Fruit fly (Drosophila melanogaster): ENCODE data around the gene CG10591.

CG10591 gene

dm6 chr3L:5611732-5612250 is 12.3 kb upstream of the CG10591 start (continued):
- TF ChIP-seq onecut (GFP tag; IDR thresholded peaks at IDR 0.05) (peak; percentile 72), lov (optimal IDR thresholded peaks at IDR 0.05) (no peak), lov (GFP tag; IDR thresholded peaks at IDR 0.05) (0 out of 3 replicates have a peak, but pooled peaks have one; percentile 76), Tbp (GFP tag; optimal IDR thresholded peaks at IDR 0.05) (no peak), CG10979 (tag; optimal IDR thresholded peaks at IDR 0.05) (peak; percentile 94), Oli (tag; optimal IDR thresholded peaks at IDR 0.05) (peak; percentile 89), toy (GFP tag; IDR thresholded peaks at IDR 0.05) (no peak), CG13123 (GFP tag; optimal IDR thresholded peaks at IDR 0.05) (peak; percentile 31), D (optimal IDR thresholded peaks at IDR 0.05) (no peak), D (GFP tag; optimal IDR thresholded peaks at IDR 0.05) (peak; percentile 81), CG14860 (GFP tag; IDR thresholded peaks at IDR 0.05; ENCODE audit: partially characterized antibody) (no peak), CG13775 (GFP tag; optimal IDR thresholded peaks at IDR 0.05) (peak; percentile 51), pfk (GFP tag; optimal IDR thresholded peaks at IDR 0.05) (no peak), Sox100B (GFP tag; optimal IDR thresholded peaks at IDR 0.05) (peak; percentile 89), sisA (GFP tag; IDR thresholded peaks at IDR 0.05) (peak; percentile 62), CG3995 (GFP tag; optimal IDR thresholded peaks at IDR 0.05) (no peak), trh (GFP tag; optimal IDR thresholded peaks at IDR 0.05) (peak; percentile 55), CG7556 (GFP tag; optimal IDR thresholded peaks at IDR 0.05) (peak; percentile 83), lola (GFP tag; optimal IDR thresholded peaks at IDR 0.05) (peak in 1 of 3 experiments; percentile 92), dysf (GFP tag; IDR thresholded peaks at IDR 0.05) (peak; percentile 79), pnt (GFP tag; optimal IDR thresholded peaks at IDR 0.05) (no peak), Myb (GFP tag; optimal IDR thresholded peaks at IDR 0.05) (no peak), Med (GFP tag) (no peak), ham (GFP tag; IDR thresholded peaks at IDR 0.05) (no peak), CG4820 (GFP tag; optimal IDR thresholded peaks at IDR 0.05) (peak; percentile 69), CG10209 (GFP tag; optimal IDR thresholded peaks at IDR 0.05) (peak; percentile 65), Hr51 (GFP tag; optimal IDR thresholded peaks at IDR 0.05) (peak; percentile 29 to 89), CG3281 (GFP tag; optimal IDR thresholded peaks at IDR 0.05) (no peak), scrt (GFP tag; optimal IDR thresholded peaks at IDR 0.05) (peak; percentile 67), CG3726 (GFP tag; IDR thresholded peaks at IDR 0.05) (no peak), YL-1 (GFP tag; optimal IDR thresholded peaks at IDR 0.05) (peak; percentile 2), jing (GFP tag; optimal IDR thresholded peaks at IDR 0.05) (peak; percentile 43), Adf1 (GFP tag; IDR thresholded peaks at IDR 0.05) (no peak), CG15479 (GFP tag; optimal IDR thresholded peaks at IDR 0.05) (no peak), CG6175 (GFP tag; IDR thresholded peaks at IDR 0.05) (no peak), ERR (GFP tag; optimal IDR thresholded peaks at IDR 0.05) (no peak), CG12071 (GFP tag; optimal IDR thresholded peaks at IDR 0.05) (no peak), Scr (GFP tag; IDR thresholded peaks at IDR 0.05; ENCODE audit: partially characterized antibody) (no peak), en (GFP tag; optimal IDR thresholded peaks at IDR 0.05) (peak; percentile 33), dan (GFP tag; IDR thresholded peaks at IDR 0.05) (no peak), Hr78 (GFP tag; optimal IDR thresholded peaks at IDR 0.05) (peak in 1 of 2 experiments; percentile 78), chn (GFP tag; optimal IDR thresholded peaks at IDR 0.05) (peak; percentile 73), CG8924 (tag; optimal IDR thresholded peaks at IDR 0.05) (peak; percentile 90), Fer3 (tag; optimal IDR thresholded peaks at IDR 0.05) (peak; percentile 63), ac (GFP tag; optimal IDR thresholded peaks at IDR 0.05) (no peak), Sox102F (GFP tag; optimal IDR thresholded peaks at IDR 0.05) (peak; percentile 88), Antp (GFP tag; optimal IDR thresholded peaks at IDR 0.05) (peak; percentile 27), B-H2 (GFP tag; optimal IDR thresholded peaks at IDR 0.05) (no peak), CG8281 (tag; optimal IDR thresholded peaks at IDR 0.05) (peak; percentile 60), CG18764 (GFP tag; optimal IDR thresholded peaks at IDR 0.05) (peak; percentile 57), Kr (GFP tag; optimal IDR thresholded peaks at IDR 0.05) (no peak)
